Fruit fly (Drosophila melanogaster) whole organism, embryonic: ENCODE data around the gene CG5096.

Experiments used
- ATbp ChIP-seq: fragments of 200-800 bp; sonication (Bioruptor generic); optimal IDR thresholded peaks from 2 replicates; lab custom pipeline; 2017; ENCODE audit warnings: missing biosample characterization, mild to moderate bottlenecking, missing genetic modification characterization, missing genetic modification reagents
- CG10366 ChIP-seq: fragments of 200-800 bp; sonication (Bioruptor generic); IDR thresholded peaks from 2 replicates; pipeline ENCODE4 v1.3.6; 2022; ENCODE audit warnings: missing biosample characterization, missing genetic modification characterization
- CG10543 ChIP-seq: fragments of 200-800 bp; sonication (Bioruptor generic); optimal IDR thresholded peaks from 3 replicates; lab custom pipeline; 2017; ENCODE audit warnings: missing biosample characterization, mild to moderate bottlenecking, missing genetic modification characterization, moderate library complexity
- CG11456 ChIP-seq: fragments of 200-800 bp; sonication (Bioruptor generic); IDR thresholded peaks from 3 replicates; pipeline ENCODE4 v1.3.6; 2022; ENCODE audit warnings: missing biosample characterization, missing genetic modification characterization
- CG13123 ChIP-seq: fragments of 200-800 bp; sonication (Bioruptor generic); optimal IDR thresholded peaks from 2 replicates; lab custom pipeline; 2016; ENCODE audit warnings: missing biosample characterization, missing genetic modification characterization
- CG14667 ChIP-seq: fragments of 200-800 bp; sonication (Bioruptor generic); IDR thresholded peaks from 2 replicates; pipeline ENCODE4 v1.3.6; 2022; ENCODE audit warnings: missing biosample characterization, missing genetic modification characterization
- CG14860 ChIP-seq: fragments of 200-800 bp; sonication (Bioruptor generic); IDR thresholded peaks from 3 replicates; pipeline ENCODE4 v1.3.6; 2022; ENCODE audit warnings: missing biosample characterization, missing genetic modification characterization; ENCODE audit not compliant: partially characterized antibody
- CG15011 ChIP-seq: fragments of 200-800 bp; sonication (Bioruptor generic); optimal IDR thresholded peaks from 3 replicates; lab custom pipeline; 2018; ENCODE audit warnings: missing biosample characterization, mild to moderate bottlenecking, missing genetic modification characterization
- CG15269 ChIP-seq: fragments of 200-800 bp; sonication (Bioruptor generic); optimal IDR thresholded peaks from 2 replicates; lab custom pipeline; 2018; ENCODE audit warnings: missing biosample characterization, mild to moderate bottlenecking, missing genetic modification characterization, moderate library complexity
- CG15479 ChIP-seq: fragments of 200-800 bp; sonication (Bioruptor generic); optimal IDR thresholded peaks from 3 replicates; lab custom pipeline; 2019; ENCODE audit warnings: missing biosample characterization, mild to moderate bottlenecking, missing genetic modification characterization, moderate library complexity
- CG17359 ChIP-seq: fragments of 200-800 bp; sonication (Bioruptor generic); optimal IDR thresholded peaks from 3 replicates; lab custom pipeline; 2018; ENCODE audit warnings: missing biosample characterization, mild to moderate bottlenecking, missing genetic modification characterization, moderate library complexity
- CG17612 ChIP-seq: fragments of 200-800 bp; sonication (Bioruptor generic); IDR thresholded peaks from 2 replicates; pipeline ENCODE4 v1.3.6; 2022; ENCODE audit warnings: missing biosample characterization, missing genetic modification characterization
- CG17802 ChIP-seq: fragments of 200-800 bp; sonication (Bioruptor generic); optimal IDR thresholded peaks from 2 replicates; lab custom pipeline; 2018; ENCODE audit warnings: missing biosample characterization, mild to moderate bottlenecking, missing genetic modification characterization, moderate library complexity
- CG17829 ChIP-seq: fragments of 200-800 bp; optimal IDR thresholded peaks from 2 replicates; lab custom pipeline; 2019; ENCODE audit warnings: missing biosample characterization, mild to moderate bottlenecking, missing genetic modification characterization, moderate library complexity
- CG31388 ChIP-seq: fragments of 200-800 bp; sonication (Bioruptor generic); optimal IDR thresholded peaks from 2 replicates; lab custom pipeline; 2016; ENCODE audit warnings: missing biosample characterization, missing genetic modification characterization
- CG32532 ChIP-seq: fragments of 200-800 bp; sonication (Bioruptor generic); IDR thresholded peaks from 2 replicates; pipeline ENCODE4 v1.3.6; 2022; ENCODE audit warnings: missing biosample characterization, missing genetic modification characterization
- CG32767 ChIP-seq: fragments of 200-800 bp; sonication (Bioruptor generic); IDR thresholded peaks from 2 replicates; pipeline ENCODE4 v1.3.6; 2022; ENCODE audit warnings: missing biosample characterization, missing genetic modification characterization
- CG4424 ChIP-seq: fragments of 200-800 bp; sonication (Bioruptor generic); optimal IDR thresholded peaks from 3 replicates; lab custom pipeline; 2016; ENCODE audit warnings: missing biosample characterization, missing genetic modification characterization
- CG6175 ChIP-seq: fragments of 200-800 bp; sonication (Bioruptor generic); IDR thresholded peaks from 3 replicates; pipeline ENCODE4 v1.3.6; 2022; ENCODE audit warnings: missing biosample characterization, missing genetic modification characterization
- CG6791 ChIP-seq: fragments of 200-800 bp; sonication (Bioruptor generic); IDR thresholded peaks from 3 replicates; pipeline ENCODE4 v1.3.6; 2022; ENCODE audit warnings: missing biosample characterization, missing genetic modification characterization; ENCODE audit not compliant: partially characterized antibody
- CG7556 ChIP-seq: fragments of 200-800 bp; sonication (Bioruptor generic); optimal IDR thresholded peaks from 2 replicates; lab custom pipeline; 2017; ENCODE audit warnings: missing biosample characterization, mild to moderate bottlenecking, missing genetic modification characterization
- CG7987 ChIP-seq: fragments of 200-800 bp; sonication (Bioruptor generic); optimal IDR thresholded peaks from 2 replicates; lab custom pipeline; 2018; ENCODE audit warnings: missing biosample characterization, mild to moderate bottlenecking, missing genetic modification characterization, moderate library complexity
- CG9215 ChIP-seq: fragments of 200-800 bp; sonication (Bioruptor generic); IDR thresholded peaks from 2 replicates; pipeline ENCODE4 v1.3.6; 2022; ENCODE audit warnings: missing biosample characterization, missing genetic modification characterization
- D19A ChIP-seq: fragments of 200-800 bp; optimal IDR thresholded peaks from 3 replicates; lab custom pipeline; 2019; ENCODE audit warnings: missing biosample characterization, mild to moderate bottlenecking, missing genetic modification characterization, moderate library complexity
- D19B ChIP-seq: fragments of 200-800 bp; sonication (Bioruptor generic); optimal IDR thresholded peaks from 2 replicates; lab custom pipeline; 2017; ENCODE audit warnings: missing biosample characterization, mild to moderate bottlenecking, missing genetic modification characterization
- Dbx ChIP-seq: fragments of 200-800 bp; sonication (Bioruptor generic); IDR thresholded peaks from 3 replicates; pipeline ENCODE4 v1.3.6; 2022; ENCODE audit warnings: missing biosample characterization, missing genetic modification characterization
- Eip74EF ChIP-seq, 2 experiments: fragments of 200-800 bp in 1 of 2; fragments of >200 bp in 1 of 2; sonication (Bioruptor generic) in 1 of 2; optimal IDR thresholded peaks; 2 replicates each; lab custom pipeline; 2017 to 2019; ENCODE audit warnings: missing biosample characterization in 2 of 2, missing genetic modification characterization in 2 of 2, mild to moderate bottlenecking in 1 of 2, moderate library complexity in 1 of 2
- Fer2 ChIP-seq: fragments of 200-800 bp; sonication (Bioruptor generic); optimal IDR thresholded peaks from 2 replicates; lab custom pipeline; 2018; ENCODE audit warnings: missing biosample characterization, mild to moderate bottlenecking, missing genetic modification characterization, moderate library complexity
- Meics ChIP-seq: fragments of 200-800 bp; sonication (Bioruptor generic); optimal IDR thresholded peaks from 2 replicates; lab custom pipeline; 2017; ENCODE audit warnings: missing biosample characterization, mild to moderate bottlenecking, missing genetic modification characterization
- Scr ChIP-seq: fragments of 200-800 bp; sonication (Bioruptor generic); IDR thresholded peaks from 2 replicates; pipeline ENCODE4 v1.3.6; 2022; ENCODE audit warnings: missing biosample characterization, missing genetic modification characterization; ENCODE audit not compliant: partially characterized antibody
- Xbp1 ChIP-seq: fragments of 200-800 bp; sonication (Bioruptor generic); optimal IDR thresholded peaks from 3 replicates; lab custom pipeline; 2016; ENCODE audit warnings: missing biosample characterization, mild to moderate bottlenecking, missing genetic modification characterization
- btn ChIP-seq: fragments of 200-800 bp; sonication (Bioruptor generic); optimal IDR thresholded peaks from 2 replicates; lab custom pipeline; 2016; ENCODE audit warnings: missing biosample characterization, missing genetic modification characterization
- cas ChIP-seq: fragments of 200-800 bp; sonication (Bioruptor generic); IDR thresholded peaks from 2 replicates; pipeline ENCODE4 v1.3.6; 2022; ENCODE audit warnings: missing biosample characterization, missing genetic modification characterization
- dpn ChIP-seq, 2 experiments: fragments of 200-800 bp; sonication (Bioruptor generic); optimal IDR thresholded peaks; 3 replicates each; lab custom pipeline; 2016; ENCODE audit warnings: missing biosample characterization in 2 of 2, missing genetic modification characterization in 2 of 2
- fd102C ChIP-seq: fragments of 200-800 bp; sonication (Bioruptor generic); optimal IDR thresholded peaks from 2 replicates; lab custom pipeline; 2018; ENCODE audit warnings: missing biosample characterization, mild to moderate bottlenecking, missing genetic modification characterization, moderate library complexity
- gt ChIP-seq: fragments of 200-800 bp; sonication (Bioruptor generic); IDR thresholded peaks from 2 replicates; pipeline ENCODE4 v1.3.6; 2022; ENCODE audit warnings: missing biosample characterization, missing genetic modification characterization
- insv ChIP-seq, 2 experiments: fragments of 200-800 bp; sonication (Bioruptor generic); optimal IDR thresholded peaks; 3 replicates each; lab custom pipeline; 2016 to 2018; ENCODE audit warnings: missing biosample characterization in 2 of 2, missing genetic modification characterization in 2 of 2
- klu ChIP-seq: fragments of 200-800 bp; sonication (Bioruptor generic); IDR thresholded peaks from 2 replicates; pipeline ENCODE4 v1.3.6; 2022; ENCODE audit warnings: missing biosample characterization, missing genetic modification characterization
- nmo ChIP-seq: fragments of 200-800 bp; sonication (Bioruptor generic); optimal IDR thresholded peaks from 2 replicates; lab custom pipeline; 2018; ENCODE audit warnings: missing biosample characterization, mild to moderate bottlenecking, missing genetic modification characterization, moderate library complexity
- org-1 ChIP-seq: fragments of 200-800 bp; sonication (Bioruptor generic); optimal IDR thresholded peaks from 2 replicates; lab custom pipeline; 2017; ENCODE audit warnings: missing biosample characterization, missing genetic modification characterization
- pum ChIP-seq: fragments of 200-800 bp; sonication (Bioruptor generic); optimal IDR thresholded peaks from 2 replicates; lab custom pipeline; 2016; ENCODE audit warnings: missing biosample characterization, missing genetic modification characterization
- scrt ChIP-seq: fragments of 200-800 bp; sonication (Bioruptor generic); optimal IDR thresholded peaks from 2 replicates; lab custom pipeline; 2018; ENCODE audit warnings: missing biosample characterization, mild to moderate bottlenecking, missing genetic modification characterization, moderate library complexity
- sim ChIP-seq: fragments of 200-800 bp; sonication (Bioruptor generic); IDR thresholded peaks from 2 replicates; pipeline ENCODE4 v1.3.6; 2022; ENCODE audit warnings: missing biosample characterization, missing genetic modification characterization
- slbo ChIP-seq: fragments of 200-800 bp; sonication (Bioruptor generic); IDR thresholded peaks from 2 replicates; pipeline ENCODE4 v1.3.6; 2022; ENCODE audit warnings: missing biosample characterization, missing genetic modification characterization
- sqz ChIP-seq: fragments of 200-800 bp; sonication (Bioruptor generic); optimal IDR thresholded peaks from 3 replicates; lab custom pipeline; 2018; ENCODE audit warnings: missing biosample characterization, mild to moderate bottlenecking, missing genetic modification characterization
- ttk ChIP-seq: fragments of 200-800 bp; sonication (Bioruptor generic); IDR thresholded peaks from 2 replicates; pipeline ENCODE4 v2.1.2; 2022; ENCODE audit warnings: missing biosample characterization, missing genetic modification characterization
- twi ChIP-seq: fragments of 200-800 bp; optimal IDR thresholded peaks from 2 replicates; lab custom pipeline; 2019; ENCODE audit warnings: missing biosample characterization, mild to moderate bottlenecking, missing genetic modification characterization, moderate library complexity
- wek ChIP-seq: fragments of 200-800 bp; sonication (Bioruptor generic); optimal IDR thresholded peaks from 3 replicates; lab custom pipeline; 2018; ENCODE audit warnings: missing biosample characterization, mild to moderate bottlenecking, missing genetic modification characterization, moderate library complexity

Gene CG5096

DNA sequence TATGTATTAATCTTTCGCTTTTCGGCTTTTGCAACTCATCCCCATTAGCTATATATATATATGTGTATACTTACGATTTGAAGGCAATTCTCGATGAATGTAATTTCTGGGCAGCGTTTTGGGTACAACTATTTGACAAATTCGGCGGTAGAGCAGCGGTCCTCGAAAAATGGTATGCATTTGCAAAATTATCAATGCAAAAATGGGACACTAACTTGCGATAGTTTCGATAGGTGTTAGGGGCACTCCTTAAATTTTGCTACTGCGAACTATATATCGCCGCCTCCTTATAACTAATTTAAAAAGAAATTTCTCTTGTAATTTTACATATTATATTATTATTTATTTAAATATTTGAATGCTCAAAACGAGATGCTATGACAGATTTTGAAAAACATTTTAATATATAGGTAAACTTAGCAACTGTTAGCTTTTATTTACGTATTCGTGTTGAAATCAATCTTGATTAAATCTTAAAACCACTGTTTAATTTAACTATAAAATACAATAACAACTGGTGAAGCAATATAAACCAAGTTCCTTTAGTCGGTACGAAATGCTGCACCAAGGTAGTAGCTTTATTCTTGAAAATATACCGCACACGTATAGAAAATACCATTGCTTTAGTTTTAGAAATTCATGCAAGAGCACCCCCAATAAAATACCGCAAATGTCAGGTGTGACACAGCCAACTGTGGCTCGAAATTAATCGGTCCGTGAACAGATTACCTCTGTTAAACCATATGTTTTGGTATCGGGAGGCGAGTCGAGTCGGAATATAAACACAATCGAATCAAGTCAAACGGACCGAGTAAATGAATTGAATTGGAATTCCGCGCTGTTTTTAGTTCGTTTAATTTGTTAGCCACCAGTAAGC is 31.4 kb downstream of the CG5096 start, which contains the start of the genes CG5355 and Klp31E (continued):
- TF ChIP-seq Eip74EF (GFP tag; optimal IDR thresholded peaks at IDR 0.05; lab: Kevin White, UChicago) (no peak), pum (GFP tag; lab: Kevin White, UChicago) (peak; percentile 58), CG15479 (GFP tag; lab: Kevin White, UChicago) (no peak), CG14667 (GFP tag; lab: Robert Waterston, UW) (peak; percentile 43; the same call in 1 of the 2 replicates), btn (GFP tag; lab: Kevin White, UChicago) (no peak), CG17802 (tag; lab: Kevin White, UChicago) (peak; percentile 94), sqz (GFP tag; lab: Kevin White, UChicago) (no peak), CG17829 (tag; lab: Kevin White, UChicago) (peak; percentile 84), CG17612 (no peak), CG10543 (GFP tag; lab: Kevin White, UChicago) (peak; percentile 72), D19B (GFP tag; lab: Kevin White, UChicago) (peak; percentile 38), sim (GFP tag; lab: Robert Waterston, UW) (no peak), CG4424 (GFP tag; lab: Kevin White, UChicago) (peak; percentile 73), insv (GFP tag; optimal IDR thresholded peaks at IDR 0.05; lab: Kevin White, UChicago) (peak in 1 of 2 experiments; percentile 26), wek (GFP tag; lab: Kevin White, UChicago) (peak; percentile 89), CG32532 (GFP tag; lab: Robert Waterston, UW) (peak; percentile 65), ATbp (GFP tag; lab: Kevin White, UChicago) (no peak), klu (GFP tag; lab: Robert Waterston, UW) (no peak), CG7556 (GFP tag; lab: Kevin White, UChicago) (peak; percentile 84), CG17359 (tag; lab: Kevin White, UChicago) (peak; percentile 56), twi (tag; lab: Kevin White, UChicago) (peak; percentile 69), D19A (tag; lab: Kevin White, UChicago) (no peak), fd102C (GFP tag; lab: Kevin White, UChicago) (no peak), CG13123 (peak; percentile 2), nmo (peak; percentile 87), ttk (GFP tag; lab: Robert Waterston, UW) (no peak), org-1 (no peak), CG10366 (GFP tag; lab: Robert Waterston, UW) (no peak), CG15269 (tag; lab: Kevin White, UChicago) (peak; percentile 79), Xbp1 (peak; percentile 71), slbo (GFP tag; lab: Robert Waterston, UW) (peak; percentile 81), CG14860 (GFP tag; lab: Robert Waterston, UW) (peak; percentile 47; the same call in 1 of the 3 replicates), gt (no peak), CG15011 (GFP tag; lab: Kevin White, UChicago) (no peak), CG6175 (GFP tag; lab: Robert Waterston, UW) (no peak), CG7987 (GFP tag; lab: Kevin White, UChicago) (no peak), scrt (GFP tag; lab: Kevin White, UChicago) (peak; percentile 63), CG9215 (GFP tag; lab: Robert Waterston, UW) (no peak), CG32767 (GFP tag; lab: Robert Waterston, UW) (0 out of 2 replicates have a peak, but pooled peaks have one; percentile 25), CG6791 (GFP tag; lab: Robert Waterston, UW) (peak; percentile 57; the same call in 1 of the 3 replicates), dpn (GFP tag; optimal IDR thresholded peaks at IDR 0.05; lab: Kevin White, UChicago) (peak; percentile 37 to 41), Dbx (GFP tag; lab: Robert Waterston, UW) (peak; percentile 58; the same call in 1 of the 3 replicates), Meics (GFP tag; lab: Kevin White, UChicago) (peak; percentile 80), Scr (GFP tag; lab: Robert Waterston, UW) (peak; percentile 81), cas (no peak), Fer2 (tag; lab: Kevin White, UChicago) (peak; percentile 36), CG11456 (GFP tag; lab: Robert Waterston, UW) (0 out of 3 replicates have a peak, but pooled peaks have one; percentile 42), CG31388 (GFP tag; lab: Kevin White, UChicago) (peak; percentile 28)
